Worm (Caenorhabditis elegans) whole organism, L1 larva: ENCODE results near the gene Y67D8B.3.

Experiments used
- egl-27 ChIP-seq, 2 experiments: fragments of 150-350 bp in 1 of 2; sonication (generic microtip); optimal IDR thresholded peaks; 3 replicates each; lab custom pipeline; 2017 to 2018; ENCODE audit warnings: missing biosample characterization in 2 of 2, missing genetic modification characterization in 2 of 2, missing genetic modification reagents in 2 of 2
- elt-2 ChIP-seq: sonication (generic microtip); optimal IDR thresholded peaks from 2 replicates; lab custom pipeline; 2016; ENCODE audit warnings: missing genetic modification characterization, mild to moderate bottlenecking, inconsistent platforms, missing compliant biosample characterization, missing genetic modification reagents
- fkh-10 ChIP-seq: sonication (generic microtip); optimal IDR thresholded peaks from 2 replicates; lab custom pipeline; 2017; ENCODE audit warnings: missing biosample characterization, missing genetic modification reagents, missing genetic modification characterization
- mep-1 ChIP-seq: fragments of 150-350 bp; optimal IDR thresholded peaks from 2 replicates; lab custom pipeline; 2014; ENCODE audit warnings: missing biosample characterization, missing genetic modification characterization
- nhr-11 ChIP-seq: fragments of 150-350 bp; optimal IDR thresholded peaks from 2 replicates; lab custom pipeline; 2014; ENCODE audit warnings: missing biosample characterization, missing genetic modification characterization
- pqm-1 ChIP-seq: sonication (generic microtip); optimal IDR thresholded peaks from 3 replicates; lab custom pipeline; 2017; ENCODE audit warnings: missing biosample characterization, missing genetic modification characterization
- skn-1 ChIP-seq: fragments of 150-350 bp; optimal IDR thresholded peaks from 2 replicates; lab custom pipeline; 2014; ENCODE audit warnings: missing biosample characterization, missing genetic modification characterization
- vab-15 ChIP-seq: sonication (generic microtip); optimal IDR thresholded peaks from 2 replicates; lab custom pipeline; 2017; ENCODE audit warnings: missing genotype, mild to moderate bottlenecking, missing genetic modification characterization, missing compliant biosample characterization
- zip-4 ChIP-seq: fragments of 200-800 bp; sonication (Bioruptor generic); optimal IDR thresholded peaks from 2 replicates; lab custom pipeline; 2018; ENCODE audit warnings: mild to moderate bottlenecking, missing genetic modification characterization, moderate library complexity, missing compliant biosample characterization
- ztf-11 ChIP-seq, 2 experiments: sonication (generic microtip); optimal IDR thresholded peaks; 2 replicates each; lab custom pipeline; 2016 to 2017; ENCODE audit warnings: missing genetic modification characterization in 2 of 2, missing biosample characterization in 1 of 2, missing compliant biosample characterization in 1 of 2

DNA sequence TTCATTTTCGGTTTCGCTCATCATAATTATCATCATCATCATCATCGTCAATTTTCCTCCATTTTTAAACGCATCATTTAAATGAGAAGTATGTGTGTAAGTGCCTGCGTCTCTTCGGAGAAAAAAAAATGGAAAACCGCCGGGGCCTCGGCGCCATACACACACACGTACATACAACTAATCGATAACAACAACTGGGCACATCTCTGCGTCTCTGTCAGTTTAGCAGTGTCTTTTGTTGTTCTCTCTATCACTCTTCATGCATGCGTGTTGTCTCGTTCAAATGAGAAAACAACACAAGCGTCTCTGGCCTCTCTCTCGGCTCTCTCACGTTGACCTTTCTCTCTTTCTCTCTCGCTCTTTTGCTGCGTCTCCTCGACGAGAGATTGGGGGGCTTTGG lies 41.2 kb downstream of the Y67D8B.3 start:
- TF ChIP-seq egl-27 (tag; optimal IDR thresholded peaks at IDR 0.05; lab: Kevin White, UChicago) (peak; percentile 84 to 87), ztf-11 (tag; optimal IDR thresholded peaks at IDR 0.05; lab: Kevin White, UChicago) (no peak), pqm-1 (tag; lab: Kevin White, UChicago) (peak; percentile 9), vab-15 (tag; lab: Kevin White, UChicago) (no peak), nhr-11 (tag; lab: Kevin White, UChicago) (peak; percentile 76), fkh-10 (GFP tag; lab: Kevin White, UChicago) (peak; percentile 79), elt-2 (tag; lab: Kevin White, UChicago) (peak; percentile 76), skn-1 (tag; lab: Kevin White, UChicago) (peak; percentile 45), mep-1 (peak; percentile 88), zip-4 (GFP tag; lab: Kevin White, UChicago) (no peak)
